Worm (Caenorhabditis elegans) whole organism, late embryonic: ENCODE measurements around the gene fbxl-5.

ENCODE experiments used
- C08G9.2 ChIP-seq: sonication (generic microtip); optimal IDR thresholded peaks from 2 replicates; lab custom pipeline; 2016; ENCODE audit warnings: mild to moderate bottlenecking, missing genetic modification characterization, moderate library complexity, missing compliant biosample characterization
- C38D4.7 ChIP-seq: fragments of 200-800 bp; sonication (Bioruptor generic); optimal IDR thresholded peaks from 2 replicates; lab custom pipeline; 2018; ENCODE audit warnings: mild to moderate bottlenecking, missing genetic modification characterization, moderate library complexity, missing compliant biosample characterization
- T23F11.4 ChIP-seq: fragments of 200-800 bp; sonication (Bioruptor generic); optimal IDR thresholded peaks from 2 replicates; lab custom pipeline; 2018; ENCODE audit warnings: mild to moderate bottlenecking, missing genetic modification characterization, missing compliant biosample characterization
- ama-1 ChIP-seq: fragments of 150-350 bp; optimal IDR thresholded peaks from 2 replicates; lab custom pipeline; 2014
- ceh-14 ChIP-seq: sonication (generic microtip); optimal IDR thresholded peaks from 2 replicates; lab custom pipeline; 2016; ENCODE audit warnings: missing genotype, missing genetic modification characterization, missing compliant biosample characterization
- ceh-18 ChIP-seq: sonication (generic microtip); optimal IDR thresholded peaks from 2 replicates; lab custom pipeline; 2016; ENCODE audit warnings: missing genetic modification characterization, missing compliant biosample characterization
- ceh-2 ChIP-seq: sonication (generic microtip); optimal IDR thresholded peaks from 2 replicates; lab custom pipeline; 2016; ENCODE audit warnings: missing genotype, missing genetic modification characterization, missing compliant biosample characterization
- ceh-30 ChIP-seq: fragments of 150-350 bp; optimal IDR thresholded peaks from 2 replicates; lab custom pipeline; 2014; ENCODE audit warnings: missing biosample characterization, missing genetic modification characterization
- ceh-34 ChIP-seq: sonication (generic microtip); optimal IDR thresholded peaks from 2 replicates; lab custom pipeline; 2016; ENCODE audit warnings: mild to moderate bottlenecking, missing genetic modification characterization, missing compliant biosample characterization
- ceh-45 ChIP-seq: fragments of 200-800 bp; sonication (Bioruptor generic); IDR thresholded peaks from 2 replicates; pipeline ENCODE4 v1.3.6; 2022; ENCODE audit warnings: missing genetic modification reagents, missing genetic modification characterization, missing compliant biosample characterization
- ceh-48 ChIP-seq: sonication (generic microtip); optimal IDR thresholded peaks from 2 replicates; lab custom pipeline; 2016; ENCODE audit warnings: missing genetic modification characterization, inconsistent platforms, missing compliant biosample characterization
- ceh-9 ChIP-seq: sonication (generic microtip); optimal IDR thresholded peaks from 2 replicates; lab custom pipeline; 2016; ENCODE audit warnings: mild to moderate bottlenecking, missing genetic modification characterization, inconsistent platforms, missing compliant biosample characterization
- che-1 ChIP-seq: sonication (generic microtip); optimal IDR thresholded peaks from 2 replicates; lab custom pipeline; 2016; ENCODE audit warnings: mild to moderate bottlenecking, missing genetic modification characterization, missing compliant biosample characterization
- dmd-4 ChIP-seq: sonication (generic microtip); optimal IDR thresholded peaks from 2 replicates; lab custom pipeline; 2016; ENCODE audit warnings: borderline replicate concordance, missing genetic modification characterization, missing compliant biosample characterization
- elt-2 ChIP-seq: sonication (generic microtip); optimal IDR thresholded peaks from 2 replicates; lab custom pipeline; 2016; ENCODE audit warnings: missing genetic modification reagents, missing genetic modification characterization, missing compliant biosample characterization
- ets-4 ChIP-seq: sonication (generic microtip); optimal IDR thresholded peaks from 2 replicates; lab custom pipeline; 2016; ENCODE audit warnings: missing genetic modification characterization, missing compliant biosample characterization
- eyg-1 ChIP-seq: sonication (generic microtip); optimal IDR thresholded peaks from 2 replicates; lab custom pipeline; 2016; ENCODE audit warnings: missing genotype, missing genetic modification characterization, missing compliant biosample characterization
- fax-1 ChIP-seq: sonication (generic microtip); optimal IDR thresholded peaks from 2 replicates; lab custom pipeline; 2016; ENCODE audit warnings: missing genotype, missing genetic modification characterization, missing compliant biosample characterization
- fkh-6 ChIP-seq: sonication (generic microtip); optimal IDR thresholded peaks from 2 replicates; lab custom pipeline; 2016; ENCODE audit warnings: missing genetic modification characterization, missing compliant biosample characterization
- gmeb-2 ChIP-seq: sonication (generic microtip); optimal IDR thresholded peaks from 2 replicates; lab custom pipeline; 2016; ENCODE audit warnings: missing genetic modification characterization, inconsistent platforms, missing compliant biosample characterization
- hlh-13 ChIP-seq: fragments of 200-800 bp; sonication (Bioruptor generic); optimal IDR thresholded peaks from 2 replicates; lab custom pipeline; 2018; ENCODE audit warnings: mild to moderate bottlenecking, missing genetic modification characterization, missing compliant biosample characterization
- hlh-15 ChIP-seq: sonication (generic microtip); optimal IDR thresholded peaks from 2 replicates; lab custom pipeline; 2016; ENCODE audit warnings: missing genetic modification characterization, missing compliant biosample characterization
- hlh-8 ChIP-seq: sonication (generic microtip); optimal IDR thresholded peaks from 2 replicates; lab custom pipeline; 2016; ENCODE audit warnings: missing genotype, missing genetic modification characterization, missing compliant biosample characterization
- lim-6 ChIP-seq: sonication (generic microtip); optimal IDR thresholded peaks from 2 replicates; lab custom pipeline; 2016; ENCODE audit warnings: missing genetic modification characterization, missing compliant biosample characterization
- lin-11 ChIP-seq: fragments of 200-800 bp; sonication (Bioruptor generic); optimal IDR thresholded peaks from 2 replicates; lab custom pipeline; 2018; ENCODE audit warnings: mild to moderate bottlenecking, missing genetic modification characterization, missing compliant biosample characterization
- mec-3 ChIP-seq: sonication (generic microtip); optimal IDR thresholded peaks from 2 replicates; lab custom pipeline; 2016; ENCODE audit warnings: borderline replicate concordance, missing genetic modification characterization, missing compliant biosample characterization
- nfya-1 ChIP-seq: sonication (generic microtip); optimal IDR thresholded peaks from 2 replicates; lab custom pipeline; 2017; ENCODE audit warnings: missing genetic modification characterization, mild to moderate bottlenecking, missing compliant biosample characterization, antibody characterized with exemption, moderate library complexity
- nhr-11 ChIP-seq: fragments of 150-350 bp; optimal IDR thresholded peaks from 2 replicates; lab custom pipeline; 2014; ENCODE audit warnings: missing biosample characterization, missing genetic modification characterization
- nhr-232 ChIP-seq: sonication (generic microtip); optimal IDR thresholded peaks from 2 replicates; lab custom pipeline; 2016; ENCODE audit warnings: missing genetic modification characterization, missing compliant biosample characterization
- npax-4 ChIP-seq: sonication (generic microtip); optimal IDR thresholded peaks from 2 replicates; lab custom pipeline; 2016; ENCODE audit warnings: missing genetic modification characterization, missing compliant biosample characterization
- odd-2 ChIP-seq: sonication (generic microtip); optimal IDR thresholded peaks from 2 replicates; lab custom pipeline; 2017; ENCODE audit warnings: antibody characterized with exemption, mild to moderate bottlenecking, missing genetic modification characterization, missing compliant biosample characterization
- pag-3 ChIP-seq: sonication (generic microtip); optimal IDR thresholded peaks from 2 replicates; lab custom pipeline; 2016; ENCODE audit warnings: missing compliant biosample characterization, missing genetic modification characterization, borderline replicate concordance
- pat-9 ChIP-seq: fragments of 200-800 bp; sonication (Bioruptor generic); optimal IDR thresholded peaks from 2 replicates; lab custom pipeline; 2018; ENCODE audit warnings: mild to moderate bottlenecking, missing genetic modification characterization, moderate library complexity, missing compliant biosample characterization
- pha-2 ChIP-seq: sonication (generic microtip); optimal IDR thresholded peaks from 2 replicates; lab custom pipeline; 2017; ENCODE audit warnings: mild to moderate bottlenecking, missing genetic modification characterization, missing compliant biosample characterization
- ref-2 ChIP-seq: sonication (generic microtip); optimal IDR thresholded peaks from 2 replicates; lab custom pipeline; 2016; ENCODE audit warnings: missing genetic modification characterization, missing compliant biosample characterization
- sox-4 ChIP-seq: sonication (generic microtip); optimal IDR thresholded peaks from 2 replicates; lab custom pipeline; 2017; ENCODE audit warnings: mild to moderate bottlenecking, missing genetic modification characterization, inconsistent platforms, missing compliant biosample characterization
- syd-9 ChIP-seq: sonication (generic microtip); optimal IDR thresholded peaks from 2 replicates; lab custom pipeline; 2016; ENCODE audit warnings: mild to moderate bottlenecking, missing genetic modification characterization, moderate library complexity, missing compliant biosample characterization
- tbx-2 ChIP-seq: sonication (generic microtip); optimal IDR thresholded peaks from 2 replicates; lab custom pipeline; 2016; ENCODE audit warnings: missing genetic modification characterization, missing compliant biosample characterization
- unc-3 ChIP-seq, 2 experiments: fragments of 200-800 bp in 1 of 2; sonication (Bioruptor generic) in 1 of 2; sonication (generic microtip) in 1 of 2; conservative IDR thresholded peaks in 1 of 2; optimal IDR thresholded peaks in 1 of 2; 2 replicates each; pipeline versions ENCODE4 v1.3.6 to Lab custom; 2016 to 2022; ENCODE audit warnings: missing compliant biosample characterization in 2 of 2, missing genetic modification characterization in 2 of 2, missing genetic modification reagents in 1 of 2
- unc-42 ChIP-seq: sonication (generic microtip); optimal IDR thresholded peaks from 2 replicates; lab custom pipeline; 2016; ENCODE audit warnings: missing genotype, missing genetic modification characterization, missing compliant biosample characterization
- unc-55 ChIP-seq: sonication (generic microtip); optimal IDR thresholded peaks from 2 replicates; lab custom pipeline; 2017; ENCODE audit warnings: missing biosample characterization, missing genetic modification reagents, missing genetic modification characterization
- unc-86 ChIP-seq: sonication (generic microtip); optimal IDR thresholded peaks from 2 replicates; lab custom pipeline; 2016; ENCODE audit warnings: missing genetic modification characterization, missing compliant biosample characterization
- zip-5 ChIP-seq: sonication (generic microtip); optimal IDR thresholded peaks from 2 replicates; lab custom pipeline; 2016; ENCODE audit warnings: missing genetic modification characterization, missing compliant biosample characterization
- ztf-16 ChIP-seq: sonication (generic microtip); optimal IDR thresholded peaks from 2 replicates; lab custom pipeline; 2017; ENCODE audit warnings: missing genetic modification characterization, missing compliant biosample characterization

fbxl-5 gene

DNA sequence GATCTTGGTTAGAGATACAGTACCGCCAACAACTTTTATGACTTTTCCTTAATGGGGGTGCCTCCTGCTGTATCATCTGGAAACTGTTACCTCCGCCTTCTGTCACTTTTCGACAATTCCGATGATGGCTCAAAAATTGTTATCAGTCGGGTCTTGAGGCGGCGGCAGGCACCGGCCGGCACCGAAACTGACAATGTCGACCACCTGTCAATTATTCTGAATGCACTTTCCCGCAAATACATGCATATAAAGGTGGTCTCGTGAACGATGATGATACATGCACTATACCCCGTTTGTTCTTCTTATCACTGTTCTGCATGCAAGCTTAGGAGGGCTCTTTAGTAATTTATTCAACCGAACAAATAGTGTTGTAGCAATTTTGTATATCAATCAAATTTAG, 1.4 kb downstream of the fbxl-5 start:
- TF ChIP-seq unc-42 (no peak), ceh-18 (no peak), eyg-1 (tag; lab: Kevin White, UChicago) (no peak), ceh-9 (no peak), dmd-4 (no peak), sox-4 (no peak), C08G9.2 (tag; lab: Kevin White, UChicago) (no peak), ceh-30 (no peak), ztf-16 (tag; lab: Kevin White, UChicago) (no peak), zip-5 (tag; lab: Kevin White, UChicago) (no peak), hlh-15 (tag; lab: Kevin White, UChicago) (no peak), unc-86 (tag; lab: Kevin White, UChicago) (no peak)

DNA sequence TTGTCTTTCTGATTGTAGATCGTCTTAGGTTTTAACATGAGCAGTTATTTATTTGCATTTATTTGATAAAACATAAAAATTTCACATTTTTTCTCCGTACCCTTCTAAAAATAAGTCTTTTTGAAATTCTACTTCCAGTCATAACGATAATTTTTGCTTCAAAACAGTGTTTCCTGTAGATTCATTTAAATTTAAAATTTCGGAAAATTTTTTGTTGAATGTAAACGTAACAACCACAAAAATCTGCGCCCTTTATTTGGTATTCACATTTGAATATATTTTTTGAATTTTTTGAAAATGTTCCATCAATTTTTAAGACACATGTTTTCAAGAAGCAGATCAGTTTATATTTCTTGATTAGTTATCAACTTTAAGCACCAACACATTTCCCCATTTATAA, 2.7 kb downstream of the fbxl-5 start:
- TF ChIP-seq nhr-232 (tag; lab: Kevin White, UChicago) = no peak
- TF ChIP-seq fax-1 (tag; lab: Kevin White, UChicago) = no peak
- TF ChIP-seq unc-86 (tag; lab: Kevin White, UChicago) = no peak
- no peak for TF ChIP-seq unc-3 (GFP tag; conservative IDR thresholded peaks at IDR 0.05; lab: Robert Waterston, UW)
- TF ChIP-seq unc-3 (tag; optimal IDR thresholded peaks at IDR 0.05; lab: Kevin White, UChicago) = no peak
- no peak for TF ChIP-seq elt-2 (tag; lab: Kevin White, UChicago)
- no peak for TF ChIP-seq ceh-48
- no peak for TF ChIP-seq lim-6 (tag; lab: Kevin White, UChicago)
- no peak for TF ChIP-seq pat-9 (tag; lab: Kevin White, UChicago)

DNA sequence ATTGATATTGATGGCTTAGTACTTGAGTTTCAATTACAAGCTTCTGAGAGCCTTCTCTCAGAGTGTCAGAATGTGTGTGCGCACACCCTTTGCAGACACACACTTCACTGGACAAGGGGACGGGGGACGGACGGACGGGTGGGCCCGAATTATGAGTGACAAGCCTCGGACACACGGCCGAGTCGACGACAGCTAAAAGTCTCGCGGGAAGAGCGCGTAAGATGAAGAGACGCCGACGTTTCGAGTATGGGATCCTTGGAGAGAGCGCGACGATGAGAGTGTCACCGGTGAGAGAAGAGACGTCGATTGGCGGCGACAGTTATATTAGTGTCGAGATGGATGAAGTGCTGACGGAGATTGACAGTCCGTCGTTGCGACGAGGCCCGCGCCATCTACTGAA, 3.2 kb downstream of the fbxl-5 start:
- TF ChIP-seq hlh-8 (tag; lab: Kevin White, UChicago) (no peak), unc-86 (tag; lab: Kevin White, UChicago) (no peak), C38D4.7 (GFP tag; lab: Kevin White, UChicago) (no peak), gmeb-2 (peak; percentile 25), ceh-34 (tag; lab: Kevin White, UChicago) (peak; percentile 17), mec-3 (tag; lab: Kevin White, UChicago) (peak; percentile 34), C08G9.2 (tag; lab: Kevin White, UChicago) (peak; percentile 42), hlh-13 (GFP tag; lab: Kevin White, UChicago) (no peak), nhr-11 (no peak), T23F11.4 (GFP tag; lab: Kevin White, UChicago) (no peak), ref-2 (tag; lab: Kevin White, UChicago) (peak; percentile 39), ceh-2 (peak; percentile 25), elt-2 (tag; lab: Kevin White, UChicago) (no peak), ets-4 (tag; lab: Kevin White, UChicago) (no peak), npax-4 (tag; lab: Kevin White, UChicago) (no peak), ceh-18 (peak; percentile 40), syd-9 (no peak), ceh-14 (tag; lab: Kevin White, UChicago) (peak; percentile 48), che-1 (tag; lab: Kevin White, UChicago) (no peak), fkh-6 (peak; percentile 16), fax-1 (tag; lab: Kevin White, UChicago) (no peak), pag-3 (no peak), ceh-45 (GFP tag; lab: Robert Waterston, UW) (no peak), tbx-2 (tag; lab: Kevin White, UChicago) (peak; percentile 70), nfya-1 (peak; percentile 17), odd-2 (tag; lab: Kevin White, UChicago) (no peak), lim-6 (tag; lab: Kevin White, UChicago) (no peak), lin-11 (no peak), dmd-4 (peak; percentile 30), pha-2 (tag; lab: Kevin White, UChicago) (peak; percentile 29), unc-55 (GFP tag; lab: Kevin White, UChicago) (peak; percentile 99), ama-1 (lab: Kevin White, UChicago) (no peak), pat-9 (tag; lab: Kevin White, UChicago) (no peak)
